Fruit fly (Drosophila melanogaster) ovary, adult (tissue): ENCODE data around the gene CG43813.

Source experiments
- CG17801 ChIP-seq: fragments of 200-800 bp; optimal IDR thresholded peaks from 2 replicates; lab custom pipeline; 2019; ENCODE audit warnings: missing biosample characterization, mild to moderate bottlenecking, missing genetic modification characterization, moderate library complexity; ENCODE audit not compliant: partially characterized antibody

CG43813 gene

DNA sequence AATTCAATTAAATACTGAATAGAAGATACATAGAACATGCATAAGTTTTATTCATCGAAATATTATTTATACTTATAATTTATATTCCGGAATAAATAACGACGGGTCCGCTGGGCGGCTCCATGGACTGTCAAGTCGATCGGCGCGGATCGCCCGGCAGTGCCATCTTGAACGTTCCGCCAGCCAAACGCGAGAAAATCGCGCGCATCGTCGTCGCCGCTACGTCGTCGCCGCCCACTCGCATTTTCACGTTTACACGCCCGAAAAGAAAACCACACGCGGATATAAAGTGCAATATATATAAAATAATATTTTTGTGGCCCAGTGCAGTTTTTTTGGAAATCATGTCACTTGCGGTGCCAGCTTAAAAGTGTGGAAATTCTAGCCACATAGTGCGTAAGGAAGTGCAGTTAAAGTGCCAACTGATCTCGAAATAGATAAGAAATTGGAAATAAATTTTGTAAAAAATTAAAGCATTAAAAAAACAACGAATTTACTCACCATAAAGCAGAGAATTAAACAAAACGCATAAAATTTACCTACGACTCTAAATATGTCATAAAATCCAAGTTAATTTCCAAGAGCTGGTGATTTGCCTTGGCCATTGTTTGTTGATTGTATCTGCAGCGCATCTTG, at the start of gene CG43813, which contains the start of gene bru2:
Gene CG43813 (minus strand): TSS at position 633 of the 636 bp plus-strand sequence.
Gene bru2 (plus strand): TSS at position 586 of the 636 bp plus-strand sequence.
- TF ChIP-seq CG17801 (GFP tag; lab: Kevin White, UChicago) = no peak

DNA sequence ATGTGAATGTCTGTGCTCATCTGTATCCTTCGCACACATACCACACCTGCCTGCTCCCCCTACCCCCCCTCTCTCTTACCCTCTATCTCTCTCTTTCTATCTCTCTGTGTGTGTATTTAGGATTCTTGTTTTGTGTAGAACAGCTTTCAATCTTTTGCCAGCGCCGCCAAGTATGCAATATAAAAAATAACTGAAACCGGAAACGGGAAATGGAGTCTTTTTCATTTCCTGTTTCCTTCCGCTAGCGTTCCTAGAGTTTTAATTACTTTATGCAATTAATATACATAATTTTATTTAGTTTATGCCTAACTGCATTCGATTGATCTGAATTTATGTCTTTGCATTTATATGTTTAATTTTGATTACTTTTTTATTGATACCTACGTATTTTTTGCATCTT, 48.3 kb upstream of the CG43813 start:
- TF ChIP-seq CG17801 (GFP tag; lab: Kevin White, UChicago) = peak; percentile 23

DNA sequence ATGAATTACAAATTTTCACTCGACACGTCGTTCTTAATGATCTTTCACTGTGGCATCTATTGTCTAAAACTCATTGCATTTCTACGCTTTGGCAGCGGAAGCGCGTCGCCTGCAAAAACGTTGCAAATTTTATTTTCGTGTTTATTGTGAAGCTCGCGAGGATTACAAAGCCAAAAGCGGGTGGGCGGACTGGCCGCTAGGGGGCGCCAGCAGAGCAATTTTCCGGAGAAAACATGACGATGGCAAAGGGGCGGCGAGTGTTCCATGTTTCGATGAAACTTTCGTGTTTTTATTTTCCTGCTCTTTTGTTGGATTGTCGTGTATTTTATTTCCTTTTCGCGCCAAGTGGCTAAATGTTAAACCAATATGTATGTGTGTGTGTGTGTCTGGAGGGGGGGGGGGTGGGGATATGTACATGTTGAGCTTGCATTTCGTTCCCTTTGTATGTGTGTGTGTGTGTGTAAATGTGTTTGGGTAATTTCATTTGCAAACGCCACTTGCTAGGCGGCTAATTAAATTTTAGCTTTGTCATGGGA, 30.5 kb upstream of the CG43813 start:
- no peak for TF ChIP-seq CG17801 (GFP tag; lab: Kevin White, UChicago)

DNA sequence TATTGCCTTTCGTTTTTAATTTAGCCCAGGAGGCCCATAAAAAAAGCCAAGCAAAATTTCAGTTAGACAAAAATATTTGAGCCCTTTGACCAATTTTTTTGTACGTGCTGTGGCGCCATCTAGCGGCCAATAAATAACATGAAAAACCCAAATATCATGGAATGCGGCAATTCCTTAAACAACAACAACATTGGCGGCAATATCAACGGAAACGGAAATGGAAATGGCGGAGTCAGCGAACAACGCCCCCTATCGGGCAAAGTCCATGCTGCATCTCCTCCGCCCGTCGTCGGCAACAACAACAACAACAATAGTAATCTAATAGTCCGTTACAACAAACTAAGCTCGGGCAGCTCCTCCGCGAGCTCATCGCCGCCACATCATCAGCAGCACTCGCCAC, 29.5 kb upstream of the CG43813 start:
- no peak for TF ChIP-seq CG17801 (GFP tag; lab: Kevin White, UChicago)

DNA sequence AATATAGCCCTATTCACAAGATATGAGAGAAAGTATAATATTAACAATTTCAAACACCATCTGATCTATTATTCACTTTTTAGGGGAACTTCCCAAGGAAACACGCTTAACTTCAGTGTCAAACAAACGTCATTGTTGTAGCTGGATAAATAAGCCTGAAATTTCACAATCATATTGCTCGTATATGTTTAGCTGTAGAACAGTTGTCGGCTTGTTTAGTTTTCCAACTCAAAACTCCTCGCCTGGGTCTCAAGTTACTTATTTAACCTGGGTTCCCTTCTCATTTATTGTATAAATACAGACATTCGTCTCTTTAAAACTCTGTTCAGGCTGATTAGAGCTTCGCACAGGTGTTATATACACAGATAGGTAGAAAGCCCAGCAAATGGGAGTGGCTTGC, 28.4 kb upstream of the CG43813 start:
- TF ChIP-seq CG17801 (GFP tag; lab: Kevin White, UChicago) = no peak

DNA sequence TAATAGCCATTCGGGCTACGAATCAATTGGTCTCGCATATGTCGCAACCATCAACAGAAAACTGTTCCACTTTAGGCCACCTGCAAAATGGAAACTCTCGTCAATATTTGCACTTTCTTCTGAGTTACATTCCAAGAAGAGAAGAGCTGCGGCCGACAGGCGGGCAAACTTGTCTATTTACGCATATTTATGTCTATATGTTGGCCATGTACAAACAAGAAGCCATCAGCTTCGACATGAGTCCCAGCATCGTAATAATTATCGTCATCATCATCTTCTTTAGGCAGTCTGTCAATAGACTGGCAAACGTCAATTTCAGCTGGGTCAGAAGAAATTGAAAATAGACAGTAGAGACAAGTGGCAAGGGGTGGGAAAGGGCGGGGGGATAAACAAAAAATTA, 27.7 kb upstream of the CG43813 start:
- TF ChIP-seq CG17801 (GFP tag; lab: Kevin White, UChicago) = no peak

DNA sequence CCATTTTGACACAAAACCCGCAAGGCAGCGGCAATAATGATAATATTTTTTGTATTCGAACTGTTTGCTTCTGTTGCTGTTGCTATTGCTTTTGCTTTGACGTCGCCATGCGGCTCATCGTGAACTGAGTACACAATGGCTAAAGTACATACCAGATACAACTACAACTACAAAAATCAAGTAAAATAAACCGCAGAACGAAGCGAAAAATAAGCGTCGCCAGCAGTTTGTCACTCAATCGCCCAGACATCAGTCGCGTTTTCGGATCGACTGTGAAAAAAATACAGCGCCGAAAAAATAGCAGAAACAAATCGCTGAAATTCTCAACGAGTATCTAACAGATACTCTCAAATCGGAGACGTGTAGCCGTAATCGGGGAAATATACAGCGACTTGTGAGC, 25.5 kb upstream of the CG43813 start:
- TF ChIP-seq CG17801 (GFP tag; lab: Kevin White, UChicago) = peak; percentile 13

DNA sequence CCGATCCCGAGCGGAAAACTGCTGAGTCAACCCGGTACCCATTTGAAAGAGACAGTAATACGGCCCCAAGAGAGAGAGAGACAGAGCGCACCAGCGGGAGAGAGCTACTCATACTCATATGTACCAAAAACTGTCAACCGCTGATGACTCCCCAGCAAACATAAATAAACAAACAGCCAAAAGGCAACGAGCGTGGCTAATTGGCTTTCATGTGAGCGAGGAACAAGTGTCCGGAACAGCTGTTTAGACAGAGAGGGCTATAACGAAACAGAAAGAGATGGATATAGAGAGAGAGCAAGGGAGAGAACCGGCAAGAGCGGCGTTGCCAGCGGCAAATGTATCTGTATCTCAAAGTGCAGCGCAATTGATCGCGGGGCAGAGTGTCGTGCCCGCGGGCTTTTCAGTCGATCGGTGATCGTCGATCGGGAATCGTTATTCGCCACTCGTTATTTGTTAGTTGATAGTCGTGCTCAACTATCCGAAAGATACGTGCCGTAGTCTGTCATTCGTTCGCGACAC, 22.0 kb upstream of the CG43813 start:
- peak; percentile 48 for TF ChIP-seq CG17801 (GFP tag; lab: Kevin White, UChicago)

DNA sequence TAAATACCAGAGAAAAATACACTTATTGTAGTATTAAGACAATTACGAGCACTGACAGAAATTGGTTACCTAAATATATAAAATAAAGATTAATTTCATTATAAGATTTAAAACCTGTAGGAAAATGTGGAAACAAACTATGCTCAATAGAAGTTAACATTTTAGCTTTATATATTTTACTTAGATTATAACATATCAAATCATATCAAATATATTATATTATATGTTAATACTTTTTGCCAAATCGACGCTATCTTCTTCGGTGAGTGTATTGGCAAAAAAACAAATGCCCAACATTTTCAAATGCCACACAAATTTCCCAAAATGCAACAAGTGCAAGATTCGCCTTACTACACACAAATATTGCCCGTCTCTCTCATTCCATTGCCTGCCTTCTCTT, 20.0 kb upstream of the CG43813 start:
- TF ChIP-seq CG17801 (GFP tag; lab: Kevin White, UChicago) = no peak

DNA sequence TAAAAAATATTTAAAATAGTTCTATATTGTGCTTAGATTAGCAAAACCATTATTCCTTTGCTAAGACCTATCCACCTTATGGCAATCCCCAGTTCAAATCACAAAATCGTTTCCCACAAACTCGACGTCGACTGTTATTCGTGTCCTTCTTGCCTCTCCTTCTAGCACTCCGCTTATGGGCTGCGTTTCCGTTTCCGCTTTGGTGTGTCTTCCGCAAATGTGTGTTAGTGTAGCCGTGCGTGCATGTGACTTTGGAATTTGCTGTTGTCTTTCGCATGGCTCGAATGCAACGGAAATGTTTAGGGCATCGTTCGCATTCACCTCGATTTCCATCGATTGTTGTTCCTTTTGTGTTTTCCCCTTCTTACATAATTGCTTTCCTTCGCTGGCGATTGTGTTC, 19.1 kb upstream of the CG43813 start:
- TF ChIP-seq CG17801 (GFP tag; lab: Kevin White, UChicago) = no peak

DNA sequence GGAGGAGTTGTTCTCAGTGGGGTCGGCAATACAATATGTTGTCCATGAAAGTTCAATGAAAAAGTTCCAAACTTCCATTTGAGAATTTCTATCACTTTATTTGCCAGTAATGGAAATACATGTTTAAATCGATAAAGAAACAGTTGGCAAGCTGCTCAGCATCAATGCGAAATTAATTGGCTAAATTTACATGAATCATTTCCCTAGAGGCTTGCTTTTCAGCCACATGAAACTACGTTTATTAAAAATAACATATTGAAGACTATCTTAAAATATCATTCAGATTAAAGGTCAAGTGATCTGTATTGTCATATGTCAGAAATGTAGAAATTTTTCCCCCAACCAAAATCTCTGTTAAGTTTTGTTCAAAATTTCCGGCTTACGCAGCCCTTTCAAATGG, 12.1 kb upstream of the CG43813 start, which contains the start of gene CG17010:
Gene CG17010 (plus strand): TSS at position 301 of the 400 bp plus-strand sequence.
- no peak for TF ChIP-seq CG17801 (GFP tag; lab: Kevin White, UChicago)

DNA sequence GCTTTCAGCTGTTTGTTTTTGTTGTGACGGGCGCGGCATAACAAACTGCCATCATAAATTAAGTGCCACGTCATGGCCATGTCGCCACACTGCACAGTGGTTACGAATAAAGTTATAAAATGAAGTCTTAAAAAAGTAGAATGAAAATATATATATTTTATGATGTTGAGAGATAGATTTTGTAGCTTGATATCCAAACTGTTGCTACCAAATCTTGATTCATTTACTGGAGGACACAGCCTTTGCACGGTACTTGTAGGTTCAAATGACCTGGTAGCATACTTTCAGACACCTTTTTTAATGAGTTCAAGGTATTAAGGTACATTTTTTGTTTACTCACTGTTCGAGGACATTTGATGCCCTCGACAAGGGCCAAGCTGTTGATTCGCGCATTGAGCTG, 9.9 kb upstream of the CG43813 start:
- no peak for TF ChIP-seq CG17801 (GFP tag; lab: Kevin White, UChicago)

DNA sequence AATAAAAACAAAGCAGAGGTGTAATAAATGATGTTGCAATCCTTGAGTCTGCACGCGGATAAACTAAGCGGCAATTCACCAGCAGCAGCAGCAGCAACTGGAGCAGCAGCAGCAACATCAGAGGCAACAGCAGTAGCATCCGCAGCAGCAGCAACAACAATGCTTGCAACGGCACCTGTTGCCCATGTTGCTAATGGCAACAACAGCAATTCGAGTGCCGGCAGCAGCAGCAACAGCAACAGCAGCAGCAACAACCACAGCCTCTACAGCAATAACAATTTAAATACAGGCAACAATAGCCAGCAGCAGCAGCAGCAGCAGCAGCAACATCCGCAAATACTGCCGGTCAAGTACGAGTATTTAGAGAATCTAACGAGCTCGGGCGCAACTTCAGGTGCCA, 7.9 kb upstream of the CG43813 start:
- no peak for TF ChIP-seq CG17801 (GFP tag; lab: Kevin White, UChicago)

DNA sequence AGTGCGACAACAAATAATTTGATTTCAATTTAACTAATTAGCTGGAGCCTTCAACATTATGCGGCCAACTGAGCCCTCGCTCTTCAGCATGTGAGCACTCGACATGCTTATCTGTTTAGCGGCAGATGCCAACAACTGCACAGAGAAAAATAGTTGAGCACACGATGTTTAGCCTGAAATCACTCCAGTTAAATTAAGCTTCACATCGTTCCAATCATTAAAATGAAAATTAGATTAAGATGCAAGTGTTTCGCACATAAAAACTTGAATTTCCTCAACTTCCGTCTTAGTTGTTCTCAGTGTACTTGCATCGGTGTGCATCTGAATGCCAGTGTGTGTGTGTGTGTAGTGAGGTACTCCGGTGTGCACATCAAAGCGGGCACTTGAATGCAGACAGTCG, 6.8 kb upstream of the CG43813 start:
- no peak for TF ChIP-seq CG17801 (GFP tag; lab: Kevin White, UChicago)

DNA sequence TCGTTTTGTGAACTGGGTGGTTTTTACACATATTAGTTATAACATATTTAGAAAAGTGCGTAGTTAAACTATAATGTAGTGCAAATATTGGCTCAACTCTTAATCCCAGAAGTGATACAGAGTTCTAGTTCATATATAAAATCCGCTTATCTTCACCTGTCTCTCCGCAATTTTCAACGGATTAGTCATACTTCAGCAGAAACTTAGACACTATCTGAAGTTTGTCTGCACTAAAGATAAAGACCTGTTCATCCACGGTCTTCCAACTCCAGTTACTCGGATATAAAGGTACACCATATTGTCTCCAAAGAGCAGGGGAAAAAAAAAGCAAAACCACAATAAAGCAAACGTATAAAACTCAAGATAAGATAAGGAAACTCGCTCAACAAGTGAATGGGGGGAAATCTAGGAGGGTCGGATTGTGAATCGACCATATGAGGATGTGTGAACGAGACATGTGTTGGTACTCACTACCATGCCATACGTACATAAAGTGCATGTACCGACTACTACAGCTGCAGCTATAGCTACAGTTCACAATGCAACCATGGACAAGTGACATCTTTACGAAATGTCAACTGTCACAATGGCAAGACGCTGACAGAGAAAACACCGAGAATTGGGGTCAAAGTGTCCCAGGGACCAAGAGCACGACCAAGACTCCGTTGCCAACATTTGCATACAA, 4.5 kb upstream of the CG43813 start:
- TF ChIP-seq CG17801 (GFP tag; lab: Kevin White, UChicago) = no peak

DNA sequence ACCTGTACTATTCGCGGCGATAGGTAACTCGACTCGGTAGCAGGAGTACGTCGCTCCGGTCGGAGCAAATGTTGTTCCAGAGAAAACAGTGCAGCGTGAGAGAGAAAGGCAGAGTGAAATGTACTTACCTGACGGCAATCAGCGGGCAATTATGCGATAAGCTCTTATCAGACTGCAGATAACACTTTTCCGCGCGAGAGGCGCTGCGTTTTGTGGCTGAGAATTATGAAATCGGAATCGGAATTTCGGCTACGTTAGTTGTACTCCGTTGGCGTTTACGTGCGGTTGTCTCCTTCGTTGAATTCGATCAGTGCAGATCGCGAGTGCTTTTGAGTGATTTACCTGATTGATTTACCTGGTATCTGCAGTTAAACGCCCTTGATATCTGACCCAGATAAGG, 3.8 kb upstream of the CG43813 start:
- TF ChIP-seq CG17801 (GFP tag; lab: Kevin White, UChicago) = no peak
